Worm (Caenorhabditis elegans) whole organism, L3 larva: ENCODE data around the gene ncx-9.

Source experiments
- R02D3.7 ChIP-seq: fragments of 150-350 bp; optimal IDR thresholded peaks from 2 replicates; lab custom pipeline; 2014; ENCODE audit warnings: missing biosample characterization, missing genetic modification characterization
- ZK546.5 ChIP-seq: sonication (generic microtip); optimal IDR thresholded peaks from 2 replicates; lab custom pipeline; 2017; ENCODE audit warnings: missing biosample characterization, missing genetic modification characterization
- ceh-16 ChIP-seq: sonication (generic microtip); optimal IDR thresholded peaks from 2 replicates; lab custom pipeline; 2017; ENCODE audit warnings: missing biosample characterization, missing genetic modification characterization
- ceh-28 ChIP-seq: fragments of 150-350 bp; optimal IDR thresholded peaks from 2 replicates; lab custom pipeline; 2014; ENCODE audit warnings: missing biosample characterization, missing genetic modification reagents, missing genetic modification characterization
- ceh-82 ChIP-seq: fragments of 150-350 bp; optimal IDR thresholded peaks from 2 replicates; lab custom pipeline; 2014; ENCODE audit warnings: missing biosample characterization, missing genetic modification characterization
- ceh-9 ChIP-seq: sonication (generic microtip); optimal IDR thresholded peaks from 2 replicates; lab custom pipeline; 2018; ENCODE audit warnings: missing biosample characterization, missing genetic modification characterization
- daf-12 ChIP-seq: fragments of 150-350 bp; optimal IDR thresholded peaks from 2 replicates; lab custom pipeline; 2014; ENCODE audit warnings: missing biosample characterization, missing genetic modification reagents, missing genetic modification characterization
- egl-27 ChIP-seq: sonication (generic microtip); optimal IDR thresholded peaks from 4 replicates; lab custom pipeline; 2017; ENCODE audit warnings: missing biosample characterization, missing genetic modification reagents, missing genetic modification characterization
- egl-5 ChIP-seq: fragments of 150-350 bp; optimal IDR thresholded peaks from 2 replicates; lab custom pipeline; 2017; ENCODE audit warnings: missing biosample characterization, missing genetic modification reagents, missing genetic modification characterization, inconsistent platforms
- elt-1 ChIP-seq: fragments of 150-350 bp; optimal IDR thresholded peaks from 2 replicates; lab custom pipeline; 2014; ENCODE audit warnings: missing biosample characterization, missing genetic modification characterization
- elt-2 ChIP-seq: sonication (generic microtip); optimal IDR thresholded peaks from 2 replicates; lab custom pipeline; 2016; ENCODE audit warnings: missing genetic modification reagents, mild to moderate bottlenecking, missing genetic modification characterization, missing compliant biosample characterization
- fkh-10 ChIP-seq: sonication (generic microtip); optimal IDR thresholded peaks from 2 replicates; lab custom pipeline; 2017; ENCODE audit warnings: missing biosample characterization, missing genetic modification reagents, missing genetic modification characterization
- fos-1 ChIP-seq: fragments of 150-350 bp; optimal IDR thresholded peaks from 2 replicates; lab custom pipeline; 2014; ENCODE audit warnings: missing biosample characterization, missing genetic modification characterization
- hmg-11 ChIP-seq: sonication (generic microtip); optimal IDR thresholded peaks from 2 replicates; lab custom pipeline; 2016; ENCODE audit warnings: missing genetic modification characterization, missing compliant biosample characterization
- jun-1 ChIP-seq: fragments of 150-350 bp; optimal IDR thresholded peaks from 2 replicates; lab custom pipeline; 2014; ENCODE audit warnings: missing biosample characterization, missing genetic modification reagents, missing genetic modification characterization
- lin-15B ChIP-seq: fragments of 150-350 bp; optimal IDR thresholded peaks from 2 replicates; lab custom pipeline; 2014; ENCODE audit warnings: missing biosample characterization, missing genetic modification characterization
- lin-39 ChIP-seq: fragments of 150-350 bp; optimal IDR thresholded peaks from 2 replicates; lab custom pipeline; 2018; ENCODE audit warnings: missing biosample characterization, missing genetic modification reagents, missing genetic modification characterization
- lsy-12 ChIP-seq: sonication (generic microtip); optimal IDR thresholded peaks from 2 replicates; lab custom pipeline; 2016; ENCODE audit warnings: mild to moderate bottlenecking, missing genetic modification characterization, missing compliant biosample characterization
- mml-1 ChIP-seq: fragments of 150-350 bp; sonication (generic microtip); optimal IDR thresholded peaks from 3 replicates; lab custom pipeline; 2014; ENCODE audit warnings: missing biosample characterization, missing genetic modification characterization
- nhr-11 ChIP-seq: fragments of 150-350 bp; optimal IDR thresholded peaks from 2 replicates; lab custom pipeline; 2014; ENCODE audit warnings: missing biosample characterization, missing genetic modification characterization
- nhr-237 ChIP-seq: fragments of 150-350 bp; optimal IDR thresholded peaks from 2 replicates; lab custom pipeline; 2014; ENCODE audit warnings: missing biosample characterization, missing genetic modification characterization
- nhr-25 ChIP-seq: sonication (generic microtip); optimal IDR thresholded peaks from 2 replicates; lab custom pipeline; 2017; ENCODE audit warnings: missing biosample characterization, missing genetic modification characterization
- nhr-28 ChIP-seq: fragments of 150-350 bp; optimal IDR thresholded peaks from 2 replicates; lab custom pipeline; 2014; ENCODE audit warnings: missing biosample characterization, missing genetic modification characterization
- nhr-67 ChIP-seq: fragments of 150-350 bp; optimal IDR thresholded peaks from 2 replicates; lab custom pipeline; 2014; ENCODE audit warnings: missing biosample characterization, missing genetic modification characterization
- nhr-76 ChIP-seq: fragments of 150-350 bp; sonication (generic microtip); optimal IDR thresholded peaks from 5 replicates; lab custom pipeline; 2014; ENCODE audit warnings: missing biosample characterization, missing genetic modification characterization
- nhr-77 ChIP-seq: fragments of 150-350 bp; optimal IDR thresholded peaks from 2 replicates; lab custom pipeline; 2014; ENCODE audit warnings: missing biosample characterization, missing genetic modification characterization
- pha-4 ChIP-seq: fragments of 150-350 bp; optimal IDR thresholded peaks from 2 replicates; lab custom pipeline; 2014; ENCODE audit warnings: missing biosample characterization, missing genetic modification reagents, missing genetic modification characterization
- pqm-1 ChIP-seq: fragments of 150-350 bp; optimal IDR thresholded peaks from 2 replicates; lab custom pipeline; 2017; ENCODE audit warnings: missing biosample characterization, missing genetic modification characterization, inconsistent platforms
- skn-1 ChIP-seq: fragments of 150-350 bp; optimal IDR thresholded peaks from 2 replicates; lab custom pipeline; 2014; ENCODE audit warnings: missing biosample characterization, missing genetic modification characterization
- snpc-4 ChIP-seq: fragments of 150-350 bp; optimal IDR thresholded peaks from 2 replicates; lab custom pipeline; 2014; ENCODE audit warnings: missing biosample characterization, missing genetic modification characterization
- unc-39 ChIP-seq: sonication (generic microtip); optimal IDR thresholded peaks from 4 replicates; lab custom pipeline; 2017; ENCODE audit warnings: missing biosample characterization, missing genetic modification characterization
- unc-62 ChIP-seq: fragments of 150-350 bp; sonication (generic microtip); optimal IDR thresholded peaks from 4 replicates; lab custom pipeline; 2014; ENCODE audit warnings: missing biosample characterization, missing genetic modification reagents, missing genetic modification characterization
- zag-1 ChIP-seq: fragments of 150-350 bp; optimal IDR thresholded peaks from 2 replicates; lab custom pipeline; 2014; ENCODE audit warnings: missing biosample characterization, missing genetic modification characterization
- ztf-4 ChIP-seq: fragments of 150-350 bp; optimal IDR thresholded peaks from 2 replicates; lab custom pipeline; 2014; ENCODE audit warnings: missing biosample characterization, missing genetic modification characterization

The ncx-9 gene

DNA sequence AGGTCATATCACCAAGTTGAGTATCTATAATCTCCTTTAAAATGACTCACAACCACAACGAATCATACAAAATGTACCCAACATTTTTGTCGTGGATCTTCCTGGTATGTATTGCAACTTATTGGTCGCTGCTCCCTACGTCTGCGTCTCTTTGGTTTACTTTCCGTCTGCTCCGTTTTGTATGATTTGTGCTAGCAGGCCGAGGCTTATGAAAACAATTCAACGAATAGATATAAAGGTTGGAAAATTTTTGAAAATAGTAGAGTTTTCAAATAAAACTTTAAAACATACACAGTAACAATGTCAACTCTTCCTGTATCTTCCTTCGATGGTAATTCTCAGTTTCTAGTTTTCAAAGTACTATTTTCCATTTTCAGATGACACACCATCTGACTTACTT, 6.3 kb upstream of the ncx-9 start, which contains the start of gene srr-8:
Gene srr-8, plus strand, starts transcription at position 301 of the 400 bp plus-strand sequence.
- TF ChIP-seq ceh-16 (tag; lab: Kevin White, UChicago), result no peak
- TF ChIP-seq lin-39 (tag; lab: Kevin White, UChicago), result no peak
- TF ChIP-seq egl-5, result no peak
- no peak for TF ChIP-seq jun-1 (tag; lab: Kevin White, UChicago)

DNA sequence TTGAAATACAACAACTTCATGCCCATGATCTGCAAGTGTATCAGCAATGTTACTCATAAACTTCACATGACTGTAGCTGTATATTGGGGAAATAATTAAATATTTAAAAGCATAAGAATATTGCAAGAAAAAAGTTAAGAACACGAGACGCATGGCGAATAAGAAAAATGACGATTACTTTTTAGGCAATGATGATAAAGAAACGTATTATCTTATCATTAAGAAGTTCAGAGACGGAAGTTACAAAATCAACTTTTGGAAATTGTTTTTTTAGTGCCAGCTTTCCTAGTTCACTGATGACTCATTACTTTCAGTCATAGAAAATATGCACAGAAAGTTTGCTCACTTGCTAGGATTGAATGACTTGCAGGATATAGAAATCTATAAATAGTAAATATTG, 5.4 kb upstream of the ncx-9 start, which contains the start of gene ugt-7:
Gene ugt-7, minus strand, starts transcription at position 161 of the 400 bp plus-strand sequence.
- no peak for TF ChIP-seq mml-1 (tag; lab: Kevin White, UChicago)
- peak; percentile 27 for TF ChIP-seq pqm-1 (tag; lab: Kevin White, UChicago)
- peak; percentile 57 for TF ChIP-seq elt-2 (tag; lab: Kevin White, UChicago)

DNA sequence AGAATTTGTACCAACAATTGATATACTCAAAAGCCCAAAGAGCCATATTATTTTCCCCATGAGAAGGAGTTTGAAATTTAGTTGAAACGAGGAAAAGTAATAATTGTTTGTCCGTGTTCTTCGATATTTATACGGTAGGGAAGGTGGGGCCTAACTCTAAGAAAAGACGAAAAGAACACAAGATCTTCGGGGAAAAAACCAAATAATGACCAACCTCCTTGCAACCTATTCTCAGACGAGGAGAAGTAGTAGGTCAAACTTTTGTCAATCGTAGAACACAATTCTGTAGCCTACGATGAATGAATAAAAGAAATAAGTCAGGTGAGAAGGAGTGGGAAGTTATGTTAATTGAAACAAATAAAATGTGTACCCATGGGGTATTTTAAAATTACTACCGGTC, 8.0 kb downstream of the ncx-9 start, which contains the start of gene ncx-8:
Gene ncx-8, minus strand, starts transcription at position 101 of the 400 bp plus-strand sequence.
- no peak for TF ChIP-seq nhr-237 (tag; lab: Kevin White, UChicago)
- TF ChIP-seq pqm-1 (tag; lab: Kevin White, UChicago), result no peak
- no peak for TF ChIP-seq ZK546.5
- no peak for TF ChIP-seq ceh-28
- TF ChIP-seq ceh-9, result no peak
- TF ChIP-seq daf-12 (tag; lab: Kevin White, UChicago), result no peak
- no peak for TF ChIP-seq nhr-28 (tag; lab: Kevin White, UChicago)
- TF ChIP-seq ceh-82 (tag; lab: Kevin White, UChicago), result no peak
- TF ChIP-seq jun-1 (tag; lab: Kevin White, UChicago), result no peak
- no peak for TF ChIP-seq mml-1 (tag; lab: Kevin White, UChicago)
- no peak for TF ChIP-seq elt-1 (tag; lab: Kevin White, UChicago)
- TF ChIP-seq nhr-25 (tag; lab: Kevin White, UChicago), result no peak
- TF ChIP-seq unc-62 (GFP tag; lab: Kevin White, UChicago), result no peak
- no peak for TF ChIP-seq egl-5

DNA sequence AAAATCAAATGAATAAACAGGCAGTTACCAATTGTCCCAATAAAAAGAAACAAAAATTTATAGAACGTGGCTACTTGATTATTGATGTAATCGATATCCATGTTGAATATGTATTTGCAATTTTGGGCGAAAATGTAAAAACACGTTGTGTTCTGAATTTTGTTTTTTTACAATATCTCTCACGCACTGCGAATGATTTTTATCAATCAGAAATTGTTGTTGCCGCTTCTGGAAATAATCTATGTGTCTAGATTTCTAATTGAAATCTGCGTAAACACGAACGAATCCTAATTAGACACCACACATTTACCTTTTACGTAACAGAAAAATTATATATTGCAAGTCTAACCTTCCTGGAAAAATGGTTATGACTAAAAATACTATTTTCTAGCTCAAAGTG, 12.0 kb downstream of the ncx-9 start, which contains the start of gene srsx-13:
Gene srsx-13, minus strand, starts transcription at position 101 of the 400 bp plus-strand sequence.
- TF ChIP-seq nhr-77 (tag; lab: Kevin White, UChicago) (no peak), zag-1 (no peak), elt-1 (tag; lab: Kevin White, UChicago) (no peak), mml-1 (tag; lab: Kevin White, UChicago) (no peak)

DNA sequence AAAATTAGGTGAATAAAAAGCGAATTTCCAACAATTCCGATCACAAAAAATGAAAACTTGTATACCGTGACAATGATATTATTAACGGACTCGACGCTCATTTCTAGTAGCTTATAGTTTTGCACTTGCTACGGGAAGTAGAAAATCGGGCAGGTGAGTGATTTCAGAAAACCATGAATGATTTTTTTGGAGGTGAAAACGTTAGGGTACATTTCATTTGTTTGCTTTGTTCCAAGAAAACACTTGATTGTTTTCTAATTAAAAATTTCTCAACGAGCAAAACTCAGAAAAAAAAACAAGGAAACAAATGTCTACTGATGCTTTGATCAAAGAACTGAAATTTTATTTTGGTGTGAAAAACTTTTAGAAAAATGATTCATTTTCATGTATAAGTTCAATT, 14.2 kb downstream of the ncx-9 start, which contains the start of gene srsx-12:
Gene srsx-12, minus strand, starts transcription at position 101 of the 400 bp plus-strand sequence.
- TF ChIP-seq snpc-4, result no peak
- no peak for TF ChIP-seq lin-15B
- TF ChIP-seq egl-27, result no peak
- no peak for TF ChIP-seq elt-2 (tag; lab: Kevin White, UChicago)
- TF ChIP-seq nhr-76 (tag; lab: Kevin White, UChicago), result no peak
- TF ChIP-seq pha-4 (tag; lab: Kevin White, UChicago), result no peak
- no peak for TF ChIP-seq egl-5
- no peak for TF ChIP-seq daf-12 (tag; lab: Kevin White, UChicago)
- TF ChIP-seq, all 47 proteins: peak for 0

DNA sequence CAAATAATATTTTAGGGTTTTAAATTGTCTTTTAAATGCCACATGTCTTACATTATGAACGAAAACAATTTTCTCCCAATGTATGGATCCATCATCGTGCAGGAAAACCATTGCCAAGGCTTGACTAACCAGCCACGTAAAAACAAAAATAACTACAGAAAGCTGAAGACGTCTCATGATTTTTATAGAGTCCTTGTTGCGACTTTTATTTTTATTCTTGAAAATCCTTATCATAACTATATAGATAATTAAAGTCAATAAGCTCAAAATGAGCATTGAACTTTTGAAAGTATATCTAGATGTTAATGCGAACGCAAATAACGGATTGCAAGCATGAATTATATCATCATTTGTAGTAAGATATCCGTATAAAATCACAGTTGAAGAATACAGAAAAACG, 15.0 kb downstream of the ncx-9 start:
- no peak for TF ChIP-seq elt-1 (tag; lab: Kevin White, UChicago)
- TF ChIP-seq ZK546.5, result no peak
- no peak for TF ChIP-seq egl-5

DNA sequence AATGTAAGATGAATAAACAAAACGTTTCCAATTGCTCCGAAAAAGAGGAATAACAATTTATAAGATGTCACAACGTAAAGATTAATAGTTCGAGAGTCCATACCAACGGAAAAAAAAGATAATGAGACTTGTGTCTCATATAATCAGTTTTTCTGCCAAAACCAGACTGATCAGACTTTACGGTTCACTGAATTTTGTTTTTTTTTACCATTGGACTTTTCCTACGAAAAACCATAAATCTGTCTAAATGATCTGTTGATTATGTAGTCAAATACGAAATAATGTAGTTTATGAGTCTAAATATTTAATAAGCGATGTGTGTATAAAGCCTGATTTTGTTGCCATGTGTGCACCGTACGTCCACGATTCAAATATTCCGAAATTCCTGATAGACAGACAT, 16.0 kb downstream of the ncx-9 start, which contains the start of gene srsx-11:
Gene srsx-11, minus strand, starts transcription at position 101 of the 400 bp plus-strand sequence.
- TF ChIP-seq nhr-67 (tag; lab: Kevin White, UChicago) (no peak), snpc-4 (no peak), nhr-28 (tag; lab: Kevin White, UChicago) (no peak), pha-4 (tag; lab: Kevin White, UChicago) (no peak), ceh-82 (tag; lab: Kevin White, UChicago) (no peak), nhr-11 (tag; lab: Kevin White, UChicago) (no peak)

DNA sequence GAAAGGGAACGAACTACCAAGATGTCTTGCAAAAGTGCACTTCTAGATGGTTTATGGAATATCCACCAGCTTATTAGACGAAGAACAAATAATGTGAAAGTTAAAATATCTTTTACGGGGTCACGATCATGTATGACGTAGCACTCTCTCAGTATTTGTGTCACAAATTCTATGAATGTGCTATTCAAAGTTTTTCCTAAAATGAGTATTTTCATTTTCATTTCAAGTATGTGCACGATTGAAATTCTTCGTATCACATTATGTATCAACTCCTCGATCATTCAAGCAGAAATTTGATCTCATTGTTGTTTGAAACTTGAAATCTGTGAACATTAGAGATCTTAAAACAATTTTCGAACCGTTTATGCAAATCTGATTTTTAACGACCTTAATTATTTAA, 17.5 kb downstream of the ncx-9 start:
- TF ChIP-seq ZK546.5, result no peak
- no peak for TF ChIP-seq unc-39 (tag; lab: Kevin White, UChicago)
- no peak for TF ChIP-seq lin-39 (tag; lab: Kevin White, UChicago)
- TF ChIP-seq egl-27, result no peak
- TF ChIP-seq fos-1 (tag; lab: Kevin White, UChicago), result no peak
- no peak for TF ChIP-seq R02D3.7 (tag; lab: Kevin White, UChicago)
- no peak for TF ChIP-seq hmg-11 (tag; lab: Kevin White, UChicago)
- no peak for TF ChIP-seq lsy-12
- no peak for TF ChIP-seq ztf-4 (tag; lab: Kevin White, UChicago)
- TF ChIP-seq fkh-10 (GFP tag; lab: Kevin White, UChicago), result no peak
- no peak for TF ChIP-seq skn-1 (tag; lab: Kevin White, UChicago)
- no peak for TF ChIP-seq ceh-28
- no peak for TF ChIP-seq nhr-28 (tag; lab: Kevin White, UChicago)
- no peak for TF ChIP-seq daf-12 (tag; lab: Kevin White, UChicago)
- TF ChIP-seq nhr-67 (tag; lab: Kevin White, UChicago), result no peak
